Worm (Caenorhabditis elegans): Measurements from ENCODE around the gene F44E5.15.

ce11 chrII:11819824-11820223 is 47.4 kb downstream of the F44E5.15 start, which contains the start of gene Y6D1A.2:
- no peak for TF ChIP-seq aly-2 (tag; optimal IDR thresholded peaks at IDR 0.05)
- no peak for TF ChIP-seq nhr-11 (tag; optimal IDR thresholded peaks at IDR 0.05)
- no peak for TF ChIP-seq mdl-1 (tag; optimal IDR thresholded peaks at IDR 0.05)
- TF ChIP-seq eor-1 (tag; optimal IDR thresholded peaks at IDR 0.05), result no peak
- TF ChIP-seq sea-2 (GFP tag; optimal IDR thresholded peaks at IDR 0.05), result no peak
- no peak for TF ChIP-seq unc-39 (tag; optimal IDR thresholded peaks at IDR 0.05)
